Fruit fly (Drosophila melanogaster) Kc167 (cell line): ENCODE measurements around the gene Rexo5.

Source experiments
- Myc ChIP-seq: fragments of >200 bp; optimal IDR thresholded peaks from 2 replicates; lab custom pipeline; 2017; ENCODE audit warnings: missing external identifiers
- Sin3A ChIP-seq: fragments of >200 bp; optimal IDR thresholded peaks from 2 replicates; lab custom pipeline; 2018; ENCODE audit warnings: missing external identifiers
- h ChIP-seq: fragments of >200 bp; optimal IDR thresholded peaks from 3 replicates; lab custom pipeline; 2018; ENCODE audit warnings: missing external identifiers
- insv ChIP-seq: fragments of >200 bp; optimal IDR thresholded peaks from 3 replicates; lab custom pipeline; 2018; ENCODE audit warnings: missing external identifiers
- psq ChIP-seq: fragments of >200 bp; optimal IDR thresholded peaks from 2 replicates; lab custom pipeline; 2017; ENCODE audit warnings: missing external identifiers
- ttk ChIP-seq: sonication (Bioruptor generic); optimal IDR thresholded peaks from 2 replicates; lab custom pipeline; 2017; ENCODE audit warnings: missing external identifiers

The Rexo5 gene

dm6 chr3L:6615181-6615580 lies 11.7 kb downstream of the Rexo5 start:
- TF ChIP-seq ttk (lab: Kevin White, UChicago) (no peak), psq (lab: Kevin White, UChicago) (no peak), insv (no peak), Sin3A (lab: Kevin White, UChicago) (no peak), Myc (lab: Kevin White, UChicago) (no peak)

DNA sequence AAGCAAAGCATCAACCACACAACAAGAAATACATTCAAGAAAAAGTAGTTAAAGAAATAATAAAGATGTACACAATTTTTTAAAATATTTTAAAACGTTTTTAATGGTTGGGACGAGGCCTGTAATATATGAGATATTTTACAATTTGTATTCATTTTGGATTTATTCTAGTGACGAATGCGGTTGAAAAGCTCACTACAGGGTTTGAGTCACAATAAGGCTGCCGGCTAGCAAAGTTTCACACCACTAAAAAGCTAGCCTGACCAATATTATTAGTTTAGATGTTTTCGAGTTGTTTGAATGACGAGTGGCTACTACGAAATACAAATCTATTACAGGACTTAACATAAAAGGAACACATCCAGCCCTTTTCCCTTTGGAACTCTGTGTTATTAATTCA lies 15.6 kb downstream of the Rexo5 start:
- TF ChIP-seq Sin3A (lab: Kevin White, UChicago) = no peak
- no peak for TF ChIP-seq insv
- no peak for TF ChIP-seq psq (lab: Kevin White, UChicago)
- TF ChIP-seq h = no peak
- TF ChIP-seq Myc (lab: Kevin White, UChicago) = no peak
- TF ChIP-seq ttk (lab: Kevin White, UChicago) = no peak

- no peak for TF ChIP-seq Myc (lab: Kevin White, UChicago)
- no peak for TF ChIP-seq h
Observed at dm6 chr3L:6623669-6624204, 20.3 kb downstream of the Rexo5 start, which contains the start of gene GluRIA. Gene GluRIA, plus strand, starts transcription at chr3L:6624032.
